Worm (Caenorhabditis elegans): ENCODE data around the gene F49E8.6.

The F49E8.6 gene

DNA sequence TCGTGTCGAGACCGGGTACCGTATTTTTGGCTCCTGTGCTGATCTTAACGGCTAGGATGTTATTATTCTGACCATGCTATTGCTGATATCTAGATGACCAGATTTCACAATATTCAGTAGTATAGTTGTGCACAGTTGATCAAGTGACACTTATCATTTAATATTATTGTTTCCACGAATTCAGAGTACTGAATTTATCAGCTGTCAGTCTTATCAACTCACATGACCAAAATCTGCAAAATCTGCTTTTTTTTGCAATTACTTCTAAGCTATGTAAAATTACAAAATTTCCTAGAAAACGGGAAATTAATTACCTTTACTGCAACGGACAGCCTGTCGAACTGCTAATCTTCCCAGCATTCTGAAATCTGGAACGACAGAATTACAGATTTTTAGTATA lies 4.0 kb downstream of the F49E8.6 start, which contains the start of gene pam-1:
pam-1 (minus strand) TSS at position 368 of the 400 bp plus-strand sequence.
- TF ChIP-seq nhr-12 (tag; optimal IDR thresholded peaks at IDR 0.05) (no peak), unc-62 (GFP tag; optimal IDR thresholded peaks at IDR 0.05) (no peak), pqm-1 (tag; optimal IDR thresholded peaks at IDR 0.05) (peak; percentile 45), tbx-2 (tag; optimal IDR thresholded peaks at IDR 0.05) (no peak)

DNA sequence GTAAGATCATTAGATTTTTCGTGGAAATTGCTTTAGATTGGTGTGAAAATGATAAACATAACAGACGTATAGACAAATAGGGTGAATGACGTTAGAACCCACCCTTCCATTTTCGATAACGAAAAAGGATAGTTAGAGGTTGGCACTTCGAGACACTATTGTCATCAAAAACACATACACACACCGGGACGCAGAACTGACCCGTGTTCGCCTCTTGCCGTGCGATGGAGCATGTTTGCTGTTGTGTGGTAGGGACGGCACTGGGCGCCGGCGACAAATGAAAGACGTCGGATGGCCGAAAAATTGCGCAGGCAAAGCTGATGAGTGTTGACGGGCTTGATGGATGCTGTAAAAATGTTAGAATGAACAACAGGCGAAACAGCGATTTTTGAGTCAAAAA lies 4.6 kb downstream of the F49E8.6 start:
- TF ChIP-seq pha-4 (tag; optimal IDR thresholded peaks at IDR 0.05) (peak; percentile 54), elt-2 (tag; optimal IDR thresholded peaks at IDR 0.05) (peak; percentile 70), nhr-11 (tag; optimal IDR thresholded peaks at IDR 0.05) (no peak), sea-2 (GFP tag; optimal IDR thresholded peaks at IDR 0.05) (no peak), ztf-11 (tag; optimal IDR thresholded peaks at IDR 0.05) (no peak), lin-39 (tag; optimal IDR thresholded peaks at IDR 0.05) (peak; percentile 54), nhr-23 (tag; optimal IDR thresholded peaks at IDR 0.05) (peak; percentile 27), elt-1 (tag; optimal IDR thresholded peaks at IDR 0.05) (no peak), zag-1 (tag; optimal IDR thresholded peaks at IDR 0.05) (no peak), egl-27 (tag; optimal IDR thresholded peaks at IDR 0.05) (peak; percentile 47), lin-15B (tag; optimal IDR thresholded peaks at IDR 0.05) (peak; percentile 66), nhr-25 (tag; optimal IDR thresholded peaks at IDR 0.05) (no peak), pqm-1 (tag; optimal IDR thresholded peaks at IDR 0.05) (peak; percentile 68), nfya-1 (tag; optimal IDR thresholded peaks at IDR 0.05; ENCODE audit: insufficient read depth) (peak; percentile 57), ztf-4 (tag; optimal IDR thresholded peaks at IDR 0.05) (no peak), jun-1 (tag; optimal IDR thresholded peaks at IDR 0.05) (no peak), R02D3.7 (tag; optimal IDR thresholded peaks at IDR 0.05) (no peak), skn-1 (tag; optimal IDR thresholded peaks at IDR 0.05) (peak; percentile 71), ZK546.5 (tag; optimal IDR thresholded peaks at IDR 0.05) (no peak)

- TF ChIP-seq nhr-11 (tag; optimal IDR thresholded peaks at IDR 0.05) = no peak
- no peak for TF ChIP-seq ceh-9 (tag; optimal IDR thresholded peaks at IDR 0.05)
- no peak for TF ChIP-seq pqm-1 (tag; optimal IDR thresholded peaks at IDR 0.05)
- TF ChIP-seq egl-5 (tag; optimal IDR thresholded peaks at IDR 0.05) = no peak
- no peak for TF ChIP-seq nhr-12 (tag; optimal IDR thresholded peaks at IDR 0.05)
- TF ChIP-seq ama-1 (optimal IDR thresholded peaks at IDR 0.05) = no peak
- no peak for TF ChIP-seq ceh-28 (tag; optimal IDR thresholded peaks at IDR 0.05)
- TF ChIP-seq snpc-4 (tag; optimal IDR thresholded peaks at IDR 0.05) = no peak
- no peak for TF ChIP-seq fkh-2 (tag; optimal IDR thresholded peaks at IDR 0.05)
- no peak for TF ChIP-seq pha-4 (tag; optimal IDR thresholded peaks at IDR 0.05)
- TF ChIP-seq elt-2 (tag; optimal IDR thresholded peaks at IDR 0.05) = no peak
- no peak for TF ChIP-seq nhr-237 (tag; optimal IDR thresholded peaks at IDR 0.05)
- TF ChIP-seq unc-62 (GFP tag; optimal IDR thresholded peaks at IDR 0.05) = no peak
Observed at ce11 chrIV:7547843-7548578, 6.5 kb downstream of the F49E8.6 start, which contains the start of the genes cdd-2 and oef-1. TSS of gene cdd-2 (minus strand) at chrIV:7547893. TSS of gene oef-1 (plus strand) at chrIV:7548417.

DNA sequence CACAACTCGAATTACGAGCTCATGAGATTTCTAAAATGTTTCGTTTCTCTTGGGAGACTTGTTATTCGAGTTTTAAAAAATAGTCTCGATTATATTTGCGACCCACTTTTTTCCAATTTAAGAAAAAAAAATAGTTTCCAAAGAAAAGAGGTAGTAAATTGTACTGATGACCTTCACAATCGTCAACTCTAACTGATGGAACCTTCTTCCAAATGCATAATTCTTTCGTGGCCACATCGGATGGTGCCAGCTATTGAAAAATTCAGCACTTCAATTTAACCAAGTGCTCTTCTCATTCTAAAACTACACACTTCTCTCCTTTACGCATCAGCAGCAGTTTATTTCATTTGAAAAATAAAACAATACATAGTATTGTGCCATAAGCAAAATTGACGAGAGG lies 10.8 kb downstream of the F49E8.6 start:
- TF ChIP-seq hmg-11 (tag; optimal IDR thresholded peaks at IDR 0.05) (no peak), zag-1 (tag; optimal IDR thresholded peaks at IDR 0.05) (no peak), unc-39 (tag; optimal IDR thresholded peaks at IDR 0.05) (no peak), snpc-4 (tag; optimal IDR thresholded peaks at IDR 0.05) (no peak), ceh-16 (tag; optimal IDR thresholded peaks at IDR 0.05) (no peak), jun-1 (tag; optimal IDR thresholded peaks at IDR 0.05) (no peak), nhr-76 (tag; optimal IDR thresholded peaks at IDR 0.05) (no peak), lsy-12 (tag; optimal IDR thresholded peaks at IDR 0.05) (no peak), aly-2 (tag; optimal IDR thresholded peaks at IDR 0.05) (no peak), elt-2 (tag; optimal IDR thresholded peaks at IDR 0.05) (no peak), elt-3 (tag; optimal IDR thresholded peaks at IDR 0.05) (no peak), daf-12 (tag; optimal IDR thresholded peaks at IDR 0.05) (no peak)

Measured in whole organism, L3 larva.